Worm (Caenorhabditis elegans): ENCODE measurements around the gene F40E12.1.

- TF ChIP-seq unc-62 (GFP tag; optimal IDR thresholded peaks at IDR 0.05): no peak
- no peak for TF ChIP-seq ztf-11 (tag; optimal IDR thresholded peaks at IDR 0.05)
- no peak for TF ChIP-seq nhr-76 (tag; optimal IDR thresholded peaks at IDR 0.05)
These were observed 46.6 kb upstream of the F40E12.1 start, which contains the start of the genes clec-128 and clec-129 for ce11 chrII:3570927-3571538.

Measured in whole organism, L1 larva.